Worm (Caenorhabditis elegans) whole organism, L4/young adult: ENCODE data around the gene atp-5.

Experiments used
- W03F9.2 ChIP-seq: fragments of 150-350 bp; optimal IDR thresholded peaks from 2 replicates; lab custom pipeline; 2014; ENCODE audit warnings: missing biosample characterization, missing genetic modification characterization
- dao-5 ChIP-seq: sonication (generic microtip); optimal IDR thresholded peaks from 2 replicates; lab custom pipeline; 2016; ENCODE audit warnings: missing genotype, missing genetic modification characterization, moderate library complexity, missing compliant biosample characterization
- him-1 ChIP-seq: sonication (generic microtip); optimal IDR thresholded peaks from 2 replicates; lab custom pipeline; 2016; ENCODE audit warnings: missing genotype, missing genetic modification reagents, missing genetic modification characterization, missing compliant biosample characterization

- TF ChIP-seq dao-5 (no peak), him-1 (tag; lab: Kevin White, UChicago) (no peak), W03F9.2 (tag; lab: Kevin White, UChicago) (no peak)
These were observed 49.0 kb upstream of the atp-5 start for ce11 chrV:11172667-11173066.
